Worm (Caenorhabditis elegans) whole organism, mixed stage, embryonic: ENCODE results near the gene K09C4.5.

Source experiments
- ces-1 ChIP-seq: fragments of 150-350 bp; optimal IDR thresholded peaks from 2 replicates; lab custom pipeline; 2014; ENCODE audit warnings: missing biosample characterization, missing genetic modification reagents, missing genetic modification characterization
- cnd-1 ChIP-seq: fragments of 200-800 bp; sonication (Bioruptor generic); optimal IDR thresholded peaks from 2 replicates; lab custom pipeline; 2018; ENCODE audit warnings: mild to moderate bottlenecking, missing genetic modification characterization, missing compliant biosample characterization
- elt-1 ChIP-seq: sonication (generic microtip); optimal IDR thresholded peaks from 2 replicates; lab custom pipeline; 2017; ENCODE audit warnings: missing genetic modification characterization, mild to moderate bottlenecking, missing compliant biosample characterization, antibody characterized with exemption, moderate library complexity, borderline replicate concordance; ENCODE audit not compliant: insufficient read depth
- elt-3 ChIP-seq: fragments of 150-350 bp; optimal IDR thresholded peaks from 2 replicates; lab custom pipeline; 2014; ENCODE audit warnings: missing biosample characterization, missing genetic modification characterization
- lin-13 ChIP-seq: fragments of 150-350 bp; optimal IDR thresholded peaks from 2 replicates; lab custom pipeline; 2014; ENCODE audit warnings: missing biosample characterization, missing genetic modification characterization
- mep-1 ChIP-seq: fragments of 150-350 bp; optimal IDR thresholded peaks from 2 replicates; lab custom pipeline; 2017; ENCODE audit warnings: missing biosample characterization, missing genetic modification reagents, missing genetic modification characterization, inconsistent platforms
- nhr-12 ChIP-seq: fragments of 150-350 bp; optimal IDR thresholded peaks from 2 replicates; lab custom pipeline; 2014; ENCODE audit warnings: missing biosample characterization, missing genetic modification characterization
- unc-120 ChIP-seq: sonication (generic microtip); optimal IDR thresholded peaks from 2 replicates; lab custom pipeline; 2017; ENCODE audit warnings: missing genetic modification characterization, missing compliant biosample characterization; ENCODE audit not compliant: poor library complexity, severe bottlenecking
- unc-39 ChIP-seq: fragments of 150-350 bp; optimal IDR thresholded peaks from 2 replicates; lab custom pipeline; 2014; ENCODE audit warnings: missing biosample characterization, missing genetic modification characterization
- unc-62 ChIP-seq: fragments of 150-350 bp; optimal IDR thresholded peaks from 2 replicates; lab custom pipeline; 2014; ENCODE audit warnings: missing biosample characterization, missing genetic modification reagents, missing genetic modification characterization

DNA sequence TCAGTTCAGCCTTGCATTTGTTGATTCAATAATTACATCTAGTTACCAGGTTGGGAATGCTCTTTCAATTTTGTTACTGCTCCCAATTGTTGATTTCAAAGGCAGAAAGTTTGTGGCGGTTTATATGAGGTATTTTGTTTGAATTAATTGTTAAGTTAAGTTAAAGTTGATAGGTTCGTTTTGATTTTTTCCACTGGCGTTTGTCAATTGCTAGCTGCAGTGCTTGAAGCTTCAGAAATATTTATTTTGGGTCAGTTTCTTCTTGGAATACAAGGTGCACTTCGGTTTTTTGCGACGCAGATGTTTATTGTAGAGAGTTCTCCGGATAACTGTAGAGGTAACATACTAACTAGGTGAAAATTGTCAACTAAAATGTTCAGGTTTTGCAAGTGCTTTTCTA is 19.3 kb downstream of the K09C4.5 start, which contains the start of gene F11D5.5:
- TF ChIP-seq ces-1 (GFP tag; lab: Kevin White, UChicago) (no peak), nhr-12 (tag; lab: Kevin White, UChicago) (no peak), elt-1 (no peak), mep-1 (tag; lab: Kevin White, UChicago) (no peak), cnd-1 (no peak), unc-62 (GFP tag; lab: Kevin White, UChicago) (no peak), lin-13 (tag; lab: Kevin White, UChicago) (no peak), unc-39 (tag; lab: Kevin White, UChicago) (no peak), unc-120 (tag; lab: Kevin White, UChicago) (no peak), elt-3 (tag; lab: Kevin White, UChicago) (no peak)
